Fruit fly (Drosophila melanogaster): ENCODE results near the gene rod.

The rod gene

DNA sequence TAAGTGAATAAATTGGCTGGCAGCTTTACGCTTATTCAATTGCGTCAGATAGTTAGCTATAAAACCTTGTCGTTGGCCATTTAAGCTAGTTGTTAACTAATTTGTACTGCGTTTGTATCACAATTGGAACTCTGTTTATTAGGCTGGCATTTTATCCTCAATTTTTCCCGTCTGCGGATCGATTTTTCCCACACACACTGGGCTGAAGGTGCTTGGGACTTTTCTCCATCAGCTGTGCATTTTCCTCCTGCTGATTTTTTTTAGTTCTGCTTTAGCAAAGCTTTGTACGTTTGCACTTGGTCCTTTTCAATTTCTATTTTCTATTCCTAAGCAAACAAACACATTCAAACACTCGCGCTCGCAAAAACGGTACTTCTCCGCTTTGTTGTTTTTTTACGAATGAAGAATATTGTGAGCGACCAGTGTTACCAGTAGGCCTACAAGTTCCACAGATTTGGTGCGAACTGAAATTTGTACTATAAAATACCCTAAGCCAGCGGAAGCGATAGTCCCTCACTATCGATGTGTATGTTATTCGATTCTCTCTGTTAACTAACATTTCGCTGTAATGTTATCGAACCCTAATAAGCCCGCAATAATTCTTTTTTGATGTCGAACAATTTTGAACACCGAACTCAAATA is 28.8 kb downstream of the rod start (continued):
- TF ChIP-seq chn (GFP tag; optimal IDR thresholded peaks at IDR 0.05): peak; percentile 40
- TF ChIP-seq CG7987 (GFP tag; optimal IDR thresholded peaks at IDR 0.05): peak; percentile 80
- TF ChIP-seq CG15601 (tag; optimal IDR thresholded peaks at IDR 0.05): peak; percentile 32
- TF ChIP-seq sqz (GFP tag; optimal IDR thresholded peaks at IDR 0.05): peak; percentile 52
- no peak for TF ChIP-seq sima (GFP tag; optimal IDR thresholded peaks at IDR 0.05)
- TF ChIP-seq CG1603 (tag; optimal IDR thresholded peaks at IDR 0.05): peak; percentile 85
- TF ChIP-seq Camta (GFP tag; optimal IDR thresholded peaks at IDR 0.05): peak; percentile 4
- no peak for TF ChIP-seq HLH4C (GFP tag; IDR thresholded peaks at IDR 0.05; ENCODE audit: partially characterized antibody)
- peak; percentile 70 for TF ChIP-seq CG12299 (tag; optimal IDR thresholded peaks at IDR 0.05)
- no peak for TF ChIP-seq nerfin-1 (tag; optimal IDR thresholded peaks at IDR 0.05)
- TF ChIP-seq Dp (GFP tag; optimal IDR thresholded peaks at IDR 0.05): peak; percentile 76
- TF ChIP-seq Ssrp (tag; optimal IDR thresholded peaks at IDR 0.05): peak; percentile 13
- peak; percentile 56 for TF ChIP-seq Fer1 (GFP tag; optimal IDR thresholded peaks at IDR 0.05)
- peak; percentile 2 for TF ChIP-seq zf30C (GFP tag; optimal IDR thresholded peaks at IDR 0.05)
- peak; percentile 27 for TF ChIP-seq zfh2 (GFP tag; optimal IDR thresholded peaks at IDR 0.05)
- TF ChIP-seq CG6272 (GFP tag; IDR thresholded peaks at IDR 0.05): no peak
- no peak for TF ChIP-seq cg (GFP tag; optimal IDR thresholded peaks at IDR 0.05)
- TF ChIP-seq CG10209 (GFP tag; optimal IDR thresholded peaks at IDR 0.05): peak; percentile 31
- TF ChIP-seq tap (tag; optimal IDR thresholded peaks at IDR 0.05): peak; percentile 53
- TF ChIP-seq salm (tag; optimal IDR thresholded peaks at IDR 0.05): peak; percentile 17
- peak; percentile 22 for TF ChIP-seq CG3281 (GFP tag; optimal IDR thresholded peaks at IDR 0.05)
- TF ChIP-seq CG10543 (GFP tag; optimal IDR thresholded peaks at IDR 0.05): peak; percentile 33
- TF ChIP-seq CG3726 (GFP tag; IDR thresholded peaks at IDR 0.05): no peak
- peak; percentile 32 for TF ChIP-seq mam (GFP tag; optimal IDR thresholded peaks at IDR 0.05)
- TF ChIP-seq Sin3A (optimal IDR thresholded peaks at IDR 0.05): peak; percentile 23
- no peak for TF ChIP-seq Hsf (GFP tag; optimal IDR thresholded peaks at IDR 0.05)
- peak; percentile 55 for TF ChIP-seq Fer3 (tag; optimal IDR thresholded peaks at IDR 0.05)
- peak; percentile 97 for TF ChIP-seq CG15514 (GFP tag; optimal IDR thresholded peaks at IDR 0.05)
- no peak for TF ChIP-seq luna (GFP tag; optimal IDR thresholded peaks at IDR 0.05)
- peak; percentile 29 for TF ChIP-seq D (optimal IDR thresholded peaks at IDR 0.05)
- TF ChIP-seq D (GFP tag; optimal IDR thresholded peaks at IDR 0.05): no peak
- TF ChIP-seq CG1647 (GFP tag; optimal IDR thresholded peaks at IDR 0.05): peak; percentile 5
- no peak for TF ChIP-seq hth (optimal IDR thresholded peaks at IDR 0.05)
- peak; percentile 14 for TF ChIP-seq CG9817 (tag; optimal IDR thresholded peaks at IDR 0.05)
- no peak for TF ChIP-seq dmrt11E (tag; optimal IDR thresholded peaks at IDR 0.05)
- peak; percentile 15 to 25 for TF ChIP-seq Pdp1 (GFP tag; optimal IDR thresholded peaks at IDR 0.05)
- no peak for TF ChIP-seq CG17802 (tag; optimal IDR thresholded peaks at IDR 0.05)
- TF ChIP-seq gro (GFP tag; optimal IDR thresholded peaks at IDR 0.05): peak; percentile 28
- no peak for TF ChIP-seq repo (GFP tag; optimal IDR thresholded peaks at IDR 0.05)
- peak; percentile 7 for TF ChIP-seq dmrt99B (tag; optimal IDR thresholded peaks at IDR 0.05)
- TF ChIP-seq CG7786 (GFP tag; optimal IDR thresholded peaks at IDR 0.05): peak; percentile 3
- peak; percentile 7 for TF ChIP-seq twi (tag; optimal IDR thresholded peaks at IDR 0.05)
- TF ChIP-seq CG31224 (GFP tag; IDR thresholded peaks at IDR 0.05): no peak
- TF ChIP-seq hb (GFP tag; IDR thresholded peaks at IDR 0.05; ENCODE audit: partially characterized antibody): no peak
- peak; percentile 33 for TF ChIP-seq Lhr (GFP tag; optimal IDR thresholded peaks at IDR 0.05)
- TF ChIP-seq ase (GFP tag; IDR thresholded peaks at IDR 0.05): no peak
- TF ChIP-seq NC2α (GFP tag; optimal IDR thresholded peaks at IDR 0.05): no peak
- TF ChIP-seq CG8089 (GFP tag; optimal IDR thresholded peaks at IDR 0.05): peak; percentile 12
- TF ChIP-seq CG33557 (GFP tag; optimal IDR thresholded peaks at IDR 0.05): peak; percentile 16
- no peak for TF ChIP-seq slp2 (GFP tag; optimal IDR thresholded peaks at IDR 0.05)

Data from whole organism, embryonic.